Worm (Caenorhabditis elegans): Measurements from ENCODE around the gene C31C9.7.

- TF ChIP-seq dao-5 (tag; optimal IDR thresholded peaks at IDR 0.05) = no peak
- no peak for TF ChIP-seq him-1 (tag; optimal IDR thresholded peaks at IDR 0.05)
These were observed 44.3 kb downstream of the C31C9.7 start for ce11 chrII:13713239-13713638.

All from whole organism, L4/young adult.